Fruit fly (Drosophila melanogaster) whole organism, pupa: ENCODE results near the gene nAChRalpha1.

Experiments used
- CG10348 ChIP-seq: fragments of 200-800 bp; sonication (Bioruptor generic); IDR thresholded peaks from 2 replicates; pipeline ENCODE4 v1.3.6; 2022; ENCODE audit warnings: missing biosample characterization, missing genetic modification characterization
- CG15710 ChIP-seq: fragments of 200-800 bp; sonication (Bioruptor generic); optimal IDR thresholded peaks from 2 replicates; lab custom pipeline; 2018; ENCODE audit warnings: missing biosample characterization, mild to moderate bottlenecking, missing genetic modification characterization, moderate library complexity
- CG8159 ChIP-seq: fragments of 200-800 bp; sonication (Bioruptor generic); optimal IDR thresholded peaks from 3 replicates; lab custom pipeline; 2018; ENCODE audit warnings: missing biosample characterization, mild to moderate bottlenecking, missing genetic modification characterization, moderate library complexity
- CG9948 ChIP-seq: fragments of 200-800 bp; sonication (Bioruptor generic); optimal IDR thresholded peaks from 2 replicates; lab custom pipeline; 2018; ENCODE audit warnings: missing biosample characterization, mild to moderate bottlenecking, missing genetic modification characterization, moderate library complexity
- EcR ChIP-seq: fragments of 200-800 bp; sonication (Bioruptor generic); optimal IDR thresholded peaks from 3 replicates; lab custom pipeline; 2019; ENCODE audit warnings: missing biosample characterization, missing genetic modification characterization, mild to moderate bottlenecking, moderate library complexity, missing genetic modification reagents
- Pif1A ChIP-seq: fragments of 200-800 bp; sonication (Bioruptor generic); optimal IDR thresholded peaks from 3 replicates; lab custom pipeline; 2016; ENCODE audit warnings: missing biosample characterization, missing genetic modification characterization
- Pif1B ChIP-seq: fragments of 200-800 bp; sonication (Bioruptor generic); optimal IDR thresholded peaks from 3 replicates; lab custom pipeline; 2016; ENCODE audit warnings: missing biosample characterization, missing genetic modification characterization
- rn ChIP-seq: fragments of 200-800 bp; sonication (Bioruptor generic); IDR thresholded peaks from 2 replicates; pipeline ENCODE4 v1.3.6; 2022; ENCODE audit warnings: missing biosample characterization, missing genetic modification characterization

dm6 chr3R:24467237-24467636 is 10.3 kb upstream of the nAChRalpha1 start:
- TF ChIP-seq rn (GFP tag; lab: Robert Waterston, UW): no peak
- no peak for TF ChIP-seq EcR (GFP tag; lab: Kevin White, UChicago)
- TF ChIP-seq CG10348 (GFP tag; lab: Robert Waterston, UW): no peak
- no peak for TF ChIP-seq Pif1A (GFP tag; lab: Kevin White, UChicago)
- TF ChIP-seq CG15710: no peak
- no peak for TF ChIP-seq Pif1B
- no peak for TF ChIP-seq CG9948 (tag; lab: Kevin White, UChicago)
- no peak for TF ChIP-seq CG8159 (tag; lab: Kevin White, UChicago)
